Fruit fly (Drosophila melanogaster) whole organism, embryonic: Measurements from ENCODE around the gene Eip93F.

Experiments
- CG10147 ChIP-seq: fragments of 200-800 bp; sonication (Bioruptor generic); optimal IDR thresholded peaks from 2 replicates; lab custom pipeline; 2019; ENCODE audit warnings: missing biosample characterization, mild to moderate bottlenecking, missing genetic modification characterization, moderate library complexity
- CG10274 ChIP-seq: fragments of 200-800 bp; sonication (Bioruptor generic); optimal IDR thresholded peaks from 3 replicates; lab custom pipeline; 2017; ENCODE audit warnings: missing biosample characterization, mild to moderate bottlenecking, missing genetic modification characterization
- CG11560 ChIP-seq: fragments of 200-800 bp; sonication (Bioruptor generic); IDR thresholded peaks from 3 replicates; pipeline ENCODE4 v1.3.6; 2022; ENCODE audit warnings: missing biosample characterization, missing genetic modification characterization
- CG11695 ChIP-seq: fragments of 200-800 bp; sonication (Bioruptor generic); IDR thresholded peaks from 3 replicates; pipeline ENCODE4 v1.3.6; 2022; ENCODE audit warnings: missing biosample characterization, missing genetic modification characterization
- CG13424 ChIP-seq: fragments of 200-800 bp; sonication (Bioruptor generic); optimal IDR thresholded peaks from 2 replicates; lab custom pipeline; 2019; ENCODE audit warnings: missing biosample characterization, mild to moderate bottlenecking, missing genetic modification characterization, moderate library complexity
- CG14710 ChIP-seq: fragments of 200-800 bp; sonication (Bioruptor generic); optimal IDR thresholded peaks from 3 replicates; lab custom pipeline; 2019; ENCODE audit warnings: missing biosample characterization, mild to moderate bottlenecking, missing genetic modification characterization, moderate library complexity
- CG15479 ChIP-seq: fragments of 200-800 bp; sonication (Bioruptor generic); optimal IDR thresholded peaks from 3 replicates; lab custom pipeline; 2019; ENCODE audit warnings: missing biosample characterization, mild to moderate bottlenecking, missing genetic modification characterization, moderate library complexity
- CG15696 ChIP-seq: fragments of 200-800 bp; sonication (Bioruptor generic); optimal IDR thresholded peaks from 2 replicates; lab custom pipeline; 2019; ENCODE audit warnings: missing biosample characterization, mild to moderate bottlenecking, missing genetic modification characterization, moderate library complexity
- CG16813 ChIP-seq: fragments of 200-800 bp; sonication (Bioruptor generic); IDR thresholded peaks from 3 replicates; pipeline ENCODE4 v1.3.6; 2022; ENCODE audit warnings: missing biosample characterization, missing genetic modification characterization; ENCODE audit not compliant: partially characterized antibody
- CG17328 ChIP-seq: fragments of 200-800 bp; sonication (Bioruptor generic); IDR thresholded peaks from 2 replicates; pipeline ENCODE4 v1.3.6; 2022; ENCODE audit warnings: missing biosample characterization, missing genetic modification characterization
- CG1792 ChIP-seq: fragments of 200-800 bp; sonication (Bioruptor generic); optimal IDR thresholded peaks from 2 replicates; lab custom pipeline; 2016; ENCODE audit warnings: missing biosample characterization, missing genetic modification characterization
- CG18011 ChIP-seq: fragments of 200-800 bp; sonication (Bioruptor generic); optimal IDR thresholded peaks from 2 replicates; lab custom pipeline; 2017; ENCODE audit warnings: missing biosample characterization, missing genetic modification characterization, mild to moderate bottlenecking, moderate library complexity, missing genotype
- CG18599 ChIP-seq: fragments of 200-800 bp; sonication (Bioruptor generic); optimal IDR thresholded peaks from 3 replicates; lab custom pipeline; 2017; ENCODE audit warnings: missing biosample characterization, missing genetic modification characterization, mild to moderate bottlenecking, moderate library complexity, missing genetic modification reagents
- CG34224 ChIP-seq: fragments of 200-800 bp; sonication (Bioruptor generic); IDR thresholded peaks from 3 replicates; pipeline ENCODE4 v1.3.6; 2022; ENCODE audit warnings: missing biosample characterization, missing genetic modification characterization; ENCODE audit not compliant: partially characterized antibody
- CG42726 ChIP-seq: fragments of 200-800 bp; sonication (Bioruptor generic); IDR thresholded peaks from 2 replicates; pipeline ENCODE4 v1.3.6; 2022; ENCODE audit warnings: missing biosample characterization, missing genetic modification characterization; ENCODE audit not compliant: partially characterized antibody
- CG5180 ChIP-seq: fragments of 200-800 bp; sonication (Bioruptor generic); optimal IDR thresholded peaks from 3 replicates; lab custom pipeline; 2017; ENCODE audit warnings: missing biosample characterization, missing genetic modification characterization, mild to moderate bottlenecking, moderate library complexity, missing genetic modification reagents
- CG6813 ChIP-seq: fragments of 200-800 bp; sonication (Bioruptor generic); optimal IDR thresholded peaks from 2 replicates; lab custom pipeline; 2017; ENCODE audit warnings: missing biosample characterization, missing genetic modification characterization, mild to moderate bottlenecking, moderate library complexity, missing genetic modification reagents
- CG7556 ChIP-seq: fragments of 200-800 bp; sonication (Bioruptor generic); optimal IDR thresholded peaks from 2 replicates; lab custom pipeline; 2017; ENCODE audit warnings: missing biosample characterization, mild to moderate bottlenecking, missing genetic modification characterization
- CG8478 ChIP-seq: fragments of >200 bp; optimal IDR thresholded peaks from 2 replicates; lab custom pipeline; 2018
- CG9932 ChIP-seq: fragments of 200-800 bp; sonication (Bioruptor generic); IDR thresholded peaks from 2 replicates; pipeline ENCODE4 v1.3.6; 2022; ENCODE audit warnings: missing biosample characterization, missing genetic modification characterization
- D19A ChIP-seq: fragments of 200-800 bp; optimal IDR thresholded peaks from 3 replicates; lab custom pipeline; 2019; ENCODE audit warnings: missing biosample characterization, mild to moderate bottlenecking, missing genetic modification characterization, moderate library complexity
- Deaf1 ChIP-seq: fragments of 200-800 bp; optimal IDR thresholded peaks from 3 replicates; lab custom pipeline; 2019; ENCODE audit warnings: missing biosample characterization, mild to moderate bottlenecking, missing genetic modification characterization, moderate library complexity
- Dip3 ChIP-seq: fragments of 200-800 bp; sonication (Bioruptor generic); optimal IDR thresholded peaks from 3 replicates; lab custom pipeline; 2016; ENCODE audit warnings: missing biosample characterization, missing genetic modification characterization
- Doc3 ChIP-seq: fragments of 200-800 bp; sonication (Bioruptor generic); IDR thresholded peaks from 3 replicates; pipeline ENCODE4 v1.3.6; 2022; ENCODE audit warnings: missing biosample characterization, missing genetic modification characterization; ENCODE audit not compliant: partially characterized antibody
- E2f2 ChIP-seq: fragments of 200-800 bp; sonication (Bioruptor generic); IDR thresholded peaks from 2 replicates; pipeline ENCODE4 v1.3.6; 2022; ENCODE audit warnings: missing biosample characterization, missing genetic modification characterization
- Gsc ChIP-seq: fragments of 200-800 bp; sonication (Bioruptor generic); IDR thresholded peaks from 2 replicates; pipeline ENCODE4 v1.3.6; 2022; ENCODE audit warnings: missing biosample characterization, missing genetic modification characterization
- Hmx ChIP-seq: fragments of 200-800 bp; sonication (Bioruptor generic); optimal IDR thresholded peaks from 2 replicates; lab custom pipeline; 2016; ENCODE audit warnings: missing biosample characterization, missing genetic modification characterization
- Med ChIP-seq: fragments of 200-800 bp; sonication (Bioruptor generic); peaks from one replicate; lab custom pipeline; 2016; ENCODE audit warnings: missing biosample characterization, missing genetic modification characterization, mild to moderate bottlenecking, inconsistent platforms, moderate library complexity
- Mes4 ChIP-seq: fragments of 200-800 bp; sonication (Bioruptor generic); optimal IDR thresholded peaks from 2 replicates; lab custom pipeline; 2016; ENCODE audit warnings: missing biosample characterization, missing genetic modification characterization
- Side ChIP-seq: fragments of 200-800 bp; sonication (Bioruptor generic); optimal IDR thresholded peaks from 2 replicates; lab custom pipeline; 2016; ENCODE audit warnings: missing biosample characterization, missing genetic modification characterization
- Sin3A ChIP-seq: fragments of >200 bp; optimal IDR thresholded peaks from 2 replicates; lab custom pipeline; 2018
- Xbp1 ChIP-seq: fragments of 200-800 bp; sonication (Bioruptor generic); optimal IDR thresholded peaks from 3 replicates; lab custom pipeline; 2016; ENCODE audit warnings: missing biosample characterization, mild to moderate bottlenecking, missing genetic modification characterization
- bbx ChIP-seq: fragments of 200-800 bp; sonication (Bioruptor generic); IDR thresholded peaks from 2 replicates; pipeline ENCODE4 v1.3.6; 2022; ENCODE audit warnings: missing biosample characterization, missing genetic modification characterization; ENCODE audit not compliant: partially characterized antibody
- bcd ChIP-seq: fragments of 200-800 bp; sonication (Bioruptor generic); optimal IDR thresholded peaks from 2 replicates; lab custom pipeline; 2017; ENCODE audit warnings: missing biosample characterization, mild to moderate bottlenecking, missing genetic modification characterization
- cato ChIP-seq: fragments of 200-800 bp; sonication (Bioruptor generic); optimal IDR thresholded peaks from 2 replicates; lab custom pipeline; 2016; ENCODE audit warnings: missing biosample characterization, missing genetic modification characterization, borderline replicate concordance
- ci ChIP-seq: fragments of 200-800 bp; sonication (Bioruptor generic); IDR thresholded peaks from 3 replicates; pipeline ENCODE4 v1.3.6; 2022; ENCODE audit warnings: missing biosample characterization, missing genetic modification characterization
- dmrt99B ChIP-seq: fragments of 200-800 bp; sonication (Bioruptor generic); optimal IDR thresholded peaks from 2 replicates; lab custom pipeline; 2018; ENCODE audit warnings: missing biosample characterization, mild to moderate bottlenecking, missing genetic modification characterization, moderate library complexity
- gfzf ChIP-seq: fragments of 200-800 bp; sonication (Bioruptor generic); optimal IDR thresholded peaks from 2 replicates; lab custom pipeline; 2016; ENCODE audit warnings: missing biosample characterization, mild to moderate bottlenecking, missing genetic modification characterization, moderate library complexity
- her ChIP-seq: fragments of 200-800 bp; sonication (Bioruptor generic); optimal IDR thresholded peaks from 2 replicates; lab custom pipeline; 2016; ENCODE audit warnings: missing biosample characterization, missing genetic modification characterization
- knrl ChIP-seq: fragments of 200-800 bp; sonication (Bioruptor generic); IDR thresholded peaks from 3 replicates; pipeline ENCODE4 v1.3.6; 2022; ENCODE audit warnings: missing biosample characterization, missing genetic modification characterization; ENCODE audit not compliant: partially characterized antibody
- lola ChIP-seq, 3 experiments: fragments of >200 bp in 2 of 3; fragments of 200-800 bp in 1 of 3; sonication (Bioruptor generic) in 1 of 3; optimal IDR thresholded peaks; 2 replicates each; lab custom pipeline; 2017 to 2019; ENCODE audit warnings: missing biosample characterization in 3 of 3, missing genetic modification characterization in 3 of 3, mild to moderate bottlenecking in 1 of 3, moderate library complexity in 1 of 3
- nmo ChIP-seq: fragments of 200-800 bp; sonication (Bioruptor generic); optimal IDR thresholded peaks from 2 replicates; lab custom pipeline; 2018; ENCODE audit warnings: missing biosample characterization, mild to moderate bottlenecking, missing genetic modification characterization, moderate library complexity
- pfk ChIP-seq: fragments of 200-800 bp; sonication (Bioruptor generic); optimal IDR thresholded peaks from 2 replicates; lab custom pipeline; 2018; ENCODE audit warnings: missing biosample characterization, mild to moderate bottlenecking, missing genetic modification characterization, moderate library complexity
- phol ChIP-seq: fragments of 200-800 bp; sonication (Bioruptor generic); optimal IDR thresholded peaks from 3 replicates; lab custom pipeline; 2018; ENCODE audit warnings: missing biosample characterization, mild to moderate bottlenecking, missing genetic modification characterization, moderate library complexity
- sd ChIP-seq: fragments of 200-800 bp; sonication (Bioruptor generic); optimal IDR thresholded peaks from 3 replicates; lab custom pipeline; 2018; ENCODE audit warnings: missing biosample characterization, mild to moderate bottlenecking, missing genetic modification characterization, moderate library complexity
- sisA ChIP-seq: fragments of 200-800 bp; sonication (Bioruptor generic); IDR thresholded peaks from 2 replicates; pipeline ENCODE4 v1.3.6; 2022; ENCODE audit warnings: missing biosample characterization, missing genetic modification characterization
- trem ChIP-seq: fragments of 200-800 bp; optimal IDR thresholded peaks from 3 replicates; lab custom pipeline; 2019; ENCODE audit warnings: missing biosample characterization, mild to moderate bottlenecking, missing genetic modification characterization, moderate library complexity
- z ChIP-seq: fragments of 200-800 bp; sonication (Bioruptor generic); IDR thresholded peaks from 3 replicates; pipeline ENCODE4 v1.3.6; 2022; ENCODE audit warnings: missing biosample characterization, missing genetic modification characterization
- zen ChIP-seq: fragments of 200-800 bp; sonication (Bioruptor generic); optimal IDR thresholded peaks from 3 replicates; lab custom pipeline; 2018; ENCODE audit warnings: missing biosample characterization, mild to moderate bottlenecking, missing genetic modification characterization, moderate library complexity

Eip93F gene

DNA sequence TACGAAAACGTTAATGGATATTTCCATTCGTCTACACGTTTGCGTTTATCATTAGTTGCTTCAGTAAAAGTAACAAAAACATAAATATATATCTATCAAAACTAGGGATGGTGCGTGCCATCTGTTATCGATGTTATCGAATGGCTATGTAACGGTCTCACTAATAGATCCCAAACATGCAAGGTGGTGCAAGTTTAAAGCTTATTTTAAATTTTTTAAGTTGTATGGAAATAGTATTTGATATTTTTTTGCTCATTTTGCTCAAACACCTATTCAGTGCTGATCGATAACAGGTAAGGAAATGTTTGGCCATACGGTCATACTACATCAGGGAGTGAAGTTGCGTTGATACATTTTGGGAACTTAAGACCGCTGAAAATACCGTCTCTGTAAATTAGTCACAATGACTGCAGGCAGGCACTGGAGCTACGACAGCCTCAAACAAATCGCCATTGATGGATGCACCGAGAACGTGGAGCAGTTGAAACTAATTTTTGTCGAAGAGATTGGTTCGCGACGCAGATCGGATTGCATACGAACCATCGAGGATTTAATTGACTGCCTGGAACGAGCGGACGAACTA is 85.3 kb downstream of the Eip93F start, which contains the start of the genes CG45099, CG6015, pit and Fadd (continued):
- peak; percentile 31 for TF ChIP-seq CG15479
- no peak for TF ChIP-seq dmrt99B
- peak; percentile 42; the same call in 1 of the 2 replicates for TF ChIP-seq bbx (GFP tag; lab: Robert Waterston, UW)
- no peak for TF ChIP-seq CG18011 (GFP tag; lab: Kevin White, UChicago)
- no peak for TF ChIP-seq Dip3 (GFP tag; lab: Kevin White, UChicago)
- no peak for TF ChIP-seq cato (GFP tag; lab: Kevin White, UChicago)
- TF ChIP-seq CG10274 (GFP tag; lab: Kevin White, UChicago) = no peak
- TF ChIP-seq CG6813 (GFP tag; lab: Kevin White, UChicago) = no peak
- TF ChIP-seq CG13424 = no peak
- TF ChIP-seq gfzf (GFP tag; lab: Kevin White, UChicago) = peak; percentile 69
- TF ChIP-seq lola (GFP tag; optimal IDR thresholded peaks at IDR 0.05; lab: Kevin White, UChicago) = no peak
- TF ChIP-seq CG16813 (GFP tag; lab: Robert Waterston, UW) = peak; percentile 66
- TF ChIP-seq Sin3A (lab: Kevin White, UChicago) = peak; percentile 58
- no peak for TF ChIP-seq bcd (GFP tag; lab: Kevin White, UChicago)
- no peak for TF ChIP-seq CG18599
- no peak for TF ChIP-seq CG8478 (lab: Kevin White, UChicago)
- no peak for TF ChIP-seq CG7556 (GFP tag; lab: Kevin White, UChicago)
- no peak for TF ChIP-seq CG1792 (GFP tag; lab: Kevin White, UChicago)
- peak; percentile 75 for TF ChIP-seq CG34224 (GFP tag; lab: Robert Waterston, UW)
- peak; percentile 53 for TF ChIP-seq nmo
- no peak for TF ChIP-seq Deaf1 (tag; lab: Kevin White, UChicago)
- TF ChIP-seq Med (GFP tag; lab: Kevin White, UChicago) = peak; percentile 92
- TF ChIP-seq CG9932 (GFP tag; lab: Robert Waterston, UW) = peak; percentile 9; the same call in 1 of the 2 replicates
- no peak for TF ChIP-seq CG10147
- no peak for TF ChIP-seq sisA
- TF ChIP-seq z (GFP tag; lab: Robert Waterston, UW) = no peak
- TF ChIP-seq Gsc (GFP tag; lab: Robert Waterston, UW) = no peak
- peak; percentile 57 for TF ChIP-seq CG14710 (tag; lab: Kevin White, UChicago)
- TF ChIP-seq sd (tag; lab: Kevin White, UChicago) = no peak
- peak; percentile 11 for TF ChIP-seq CG15696
- peak; percentile 41 for TF ChIP-seq phol
- TF ChIP-seq pfk (GFP tag; lab: Kevin White, UChicago) = no peak
- TF ChIP-seq E2f2 = peak; percentile 41; the same call in 1 of the 2 replicates
- TF ChIP-seq Hmx = no peak
- TF ChIP-seq Xbp1 = no peak
- no peak for TF ChIP-seq her
- TF ChIP-seq knrl (GFP tag; lab: Robert Waterston, UW) = peak; percentile 72
- no peak for TF ChIP-seq CG42726
- no peak for TF ChIP-seq ci (GFP tag; lab: Robert Waterston, UW)
- TF ChIP-seq CG5180 (GFP tag; lab: Kevin White, UChicago) = no peak
- no peak for TF ChIP-seq Mes4
- TF ChIP-seq CG11695 = no peak
- peak; percentile 94 for TF ChIP-seq CG11560 (tag; lab: Robert Waterston, UW)
- TF ChIP-seq D19A (tag; lab: Kevin White, UChicago) = no peak
- peak; percentile 52; the same call in 1 of the 3 replicates for TF ChIP-seq Doc3 (GFP tag; lab: Robert Waterston, UW)
- no peak for TF ChIP-seq CG17328
- peak; percentile 62 for TF ChIP-seq trem (tag; lab: Kevin White, UChicago)
- no peak for TF ChIP-seq Side (GFP tag; lab: Kevin White, UChicago)
- TF ChIP-seq zen (tag; lab: Kevin White, UChicago) = peak; percentile 30
